Fruit fly (Drosophila melanogaster) whole organism, prepupa: Measurements from ENCODE around the gene CG43057.

Experiments
- CG11294 ChIP-seq: fragments of 200-800 bp; sonication (Bioruptor generic); IDR thresholded peaks from 2 replicates; pipeline ENCODE4 v1.3.6; 2022; ENCODE audit warnings: missing biosample characterization, missing genetic modification characterization
- CG15336 ChIP-seq: fragments of 200-800 bp; sonication (Bioruptor generic); IDR thresholded peaks from 2 replicates; pipeline ENCODE4 v1.3.6; 2022; ENCODE audit warnings: missing biosample characterization, missing genetic modification characterization
- CG3032 ChIP-seq: fragments of 200-800 bp; optimal IDR thresholded peaks from 2 replicates; lab custom pipeline; 2019; ENCODE audit warnings: missing biosample characterization, mild to moderate bottlenecking, missing genetic modification characterization, moderate library complexity
- CG8119 ChIP-seq: fragments of 200-800 bp; sonication (Bioruptor generic); IDR thresholded peaks from 3 replicates; pipeline ENCODE4 v1.3.6; 2022; ENCODE audit warnings: missing biosample characterization, missing genetic modification characterization
- CG9139 ChIP-seq: fragments of 200-800 bp; sonication (Bioruptor generic); optimal IDR thresholded peaks from 3 replicates; lab custom pipeline; 2017; ENCODE audit warnings: missing biosample characterization, mild to moderate bottlenecking, missing genetic modification characterization
- Hr38 ChIP-seq: sonication (Bioruptor generic); optimal IDR thresholded peaks from 2 replicates; lab custom pipeline; 2016; ENCODE audit warnings: missing biosample characterization, missing genetic modification characterization
- Lpt ChIP-seq: fragments of 200-800 bp; sonication (Bioruptor generic); optimal IDR thresholded peaks from 3 replicates; lab custom pipeline; 2016; ENCODE audit warnings: missing biosample characterization, missing genetic modification characterization
- OdsH ChIP-seq: fragments of 200-800 bp; sonication (Bioruptor generic); optimal IDR thresholded peaks from 3 replicates; lab custom pipeline; 2016; ENCODE audit warnings: missing biosample characterization, missing genetic modification characterization
- cyc ChIP-seq: fragments of 200-800 bp; sonication (Bioruptor generic); optimal IDR thresholded peaks from 3 replicates; lab custom pipeline; 2016; ENCODE audit warnings: missing biosample characterization, missing genetic modification characterization
- pdm3 ChIP-seq: fragments of 200-800 bp; sonication (Bioruptor generic); optimal IDR thresholded peaks from 3 replicates; lab custom pipeline; 2016; ENCODE audit warnings: missing biosample characterization, missing genetic modification characterization

- no peak for TF ChIP-seq Lpt
- TF ChIP-seq CG9139: no peak
- TF ChIP-seq CG8119: no peak
- TF ChIP-seq CG3032: no peak
- TF ChIP-seq cyc (GFP tag; lab: Kevin White, UChicago): no peak
- no peak for TF ChIP-seq CG11294 (GFP tag; lab: Robert Waterston, UW)
- no peak for TF ChIP-seq CG15336 (GFP tag; lab: Robert Waterston, UW)
- no peak for TF ChIP-seq Hr38 (GFP tag; lab: Kevin White, UChicago)
- TF ChIP-seq OdsH (GFP tag; lab: Kevin White, UChicago): no peak
- no peak for TF ChIP-seq pdm3
Measured at dm6 chr2L:8202569-8202968, 41.2 kb downstream of the CG43057 start.
